Worm (Caenorhabditis elegans) whole organism, young adult: ENCODE measurements around the gene F46B6.5.
A peak's percentile ranks its signal among the peaks of the same experiment; 100 is the strongest.

Source experiments
- B0336.3 ChIP-seq: fragments of 200-800 bp; sonication (Bioruptor generic); IDR thresholded peaks from 2 replicates; pipeline ENCODE4 v1.3.6; 2022; ENCODE audit warnings: missing genetic modification characterization, missing compliant biosample characterization
- C06A6.2 ChIP-seq: fragments of 200-800 bp; sonication (Bioruptor generic); conservative IDR thresholded peaks from 2 replicates; pipeline ENCODE4 v1.3.6; 2022; ENCODE audit warnings: missing genetic modification characterization, missing compliant biosample characterization
- F33H1.4 ChIP-seq: fragments of 200-800 bp; sonication (Bioruptor generic); IDR thresholded peaks from 2 replicates; pipeline ENCODE4 v1.3.6; 2022; ENCODE audit warnings: missing genetic modification reagents, missing genetic modification characterization, missing compliant biosample characterization
- F37B4.10 ChIP-seq: fragments of 200-800 bp; sonication (Bioruptor generic); IDR thresholded peaks from 2 replicates; pipeline ENCODE4 v1.3.6; 2022; ENCODE audit warnings: missing genetic modification characterization, missing compliant biosample characterization
- F39B2.1 ChIP-seq: fragments of 200-800 bp; sonication (Bioruptor generic); IDR thresholded peaks from 2 replicates; pipeline ENCODE4 v1.3.6; 2022; ENCODE audit warnings: missing genetic modification reagents, missing genetic modification characterization, missing compliant biosample characterization
- F49E8.2 ChIP-seq: sonication (generic microtip); optimal IDR thresholded peaks from 3 replicates; lab custom pipeline; 2017; ENCODE audit warnings: missing genetic modification characterization, mild to moderate bottlenecking, missing compliant biosample characterization, antibody characterized with exemption, moderate library complexity; ENCODE audit not compliant: insufficient read depth
- F55B11.4 ChIP-seq: sonication (generic microtip); optimal IDR thresholded peaks from 2 replicates; lab custom pipeline; 2016; ENCODE audit warnings: missing compliant biosample characterization, missing genetic modification characterization, borderline replicate concordance; ENCODE audit not compliant: insufficient read depth
- T07F8.4 ChIP-seq: sonication (generic microtip); optimal IDR thresholded peaks from 2 replicates; lab custom pipeline; 2016; ENCODE audit warnings: mild to moderate bottlenecking, missing genetic modification characterization, moderate library complexity, missing compliant biosample characterization
- Y53F4B.3 ChIP-seq: fragments of 200-800 bp; sonication (Bioruptor generic); IDR thresholded peaks from 2 replicates; pipeline ENCODE4 v1.3.6; 2022; ENCODE audit warnings: missing genetic modification reagents, missing genetic modification characterization, missing compliant biosample characterization
- bed-2 ChIP-seq: fragments of 200-800 bp; sonication (Bioruptor generic); IDR thresholded peaks from 2 replicates; pipeline ENCODE4 v1.3.6; 2022; ENCODE audit warnings: missing genetic modification reagents, missing genetic modification characterization, missing compliant biosample characterization
- ceh-27 ChIP-seq: fragments of 200-800 bp; sonication (Bioruptor generic); optimal IDR thresholded peaks from 2 replicates; lab custom pipeline; 2018; ENCODE audit warnings: mild to moderate bottlenecking, missing genetic modification characterization, moderate library complexity, missing compliant biosample characterization
- ceh-40 ChIP-seq: fragments of 200-800 bp; sonication (Bioruptor generic); IDR thresholded peaks from 2 replicates; pipeline ENCODE4 v1.3.6; 2022; ENCODE audit warnings: missing genetic modification characterization, missing compliant biosample characterization
- ceh-58 ChIP-seq: fragments of 200-800 bp; sonication (Bioruptor generic); IDR thresholded peaks from 2 replicates; pipeline ENCODE4 v1.3.6; 2022; ENCODE audit warnings: missing genetic modification characterization, missing compliant biosample characterization
- ceh-91 ChIP-seq: fragments of 200-800 bp; sonication (Bioruptor generic); IDR thresholded peaks from 2 replicates; pipeline ENCODE4 v1.3.6; 2022; ENCODE audit warnings: missing genetic modification reagents, missing genetic modification characterization, missing compliant biosample characterization
- egl-18 ChIP-seq: fragments of 200-800 bp; sonication (Bioruptor generic); IDR thresholded peaks from 2 replicates; pipeline ENCODE4 v1.3.6; 2022; ENCODE audit warnings: missing genetic modification reagents, missing genetic modification characterization, missing compliant biosample characterization
- ets-4 ChIP-seq: fragments of 200-800 bp; sonication (Bioruptor generic); optimal IDR thresholded peaks from 2 replicates; lab custom pipeline; 2018; ENCODE audit warnings: mild to moderate bottlenecking, missing genetic modification characterization, missing compliant biosample characterization
- hlh-12 ChIP-seq: sonication (generic microtip); optimal IDR thresholded peaks from 2 replicates; lab custom pipeline; 2016; ENCODE audit warnings: missing genetic modification characterization, missing compliant biosample characterization
- hlh-26 ChIP-seq: fragments of 200-800 bp; sonication (Bioruptor generic); conservative IDR thresholded peaks from 2 replicates; pipeline ENCODE4 v1.3.6; 2022; ENCODE audit warnings: missing genetic modification reagents, missing genetic modification characterization, missing compliant biosample characterization
- hmg-20 ChIP-seq: fragments of 200-800 bp; sonication (Bioruptor generic); IDR thresholded peaks from 2 replicates; pipeline ENCODE4 v1.3.6; 2022; ENCODE audit warnings: missing genetic modification reagents, missing genetic modification characterization, missing compliant biosample characterization
- hrde-1 ChIP-seq: sonication (generic microtip); optimal IDR thresholded peaks from 2 replicates; lab custom pipeline; 2016; ENCODE audit warnings: missing genetic modification characterization, mild to moderate bottlenecking, missing compliant biosample characterization, moderate library complexity, missing genotype, missing genetic modification reagents, borderline replicate concordance
- lin-40 ChIP-seq: sonication (generic microtip); optimal IDR thresholded peaks from 2 replicates; lab custom pipeline; 2016; ENCODE audit warnings: missing genetic modification characterization, mild to moderate bottlenecking, missing compliant biosample characterization, missing genotype, missing genetic modification reagents
- lsy-27 ChIP-seq: sonication (generic microtip); optimal IDR thresholded peaks from 2 replicates; lab custom pipeline; 2017; ENCODE audit warnings: missing genetic modification characterization, mild to moderate bottlenecking, missing compliant biosample characterization, antibody characterized with exemption, missing genotype, borderline replicate concordance; ENCODE audit not compliant: insufficient read depth
- madf-3 ChIP-seq: fragments of 200-800 bp; sonication (Bioruptor generic); IDR thresholded peaks from 2 replicates; pipeline ENCODE4 v1.3.6; 2022; ENCODE audit warnings: missing genetic modification reagents, missing genetic modification characterization, missing compliant biosample characterization
- mes-4 ChIP-seq: sonication (generic microtip); optimal IDR thresholded peaks from 2 replicates; lab custom pipeline; 2016; ENCODE audit warnings: missing genotype, missing genetic modification characterization, missing compliant biosample characterization
- mxl-1 ChIP-seq: sonication (generic microtip); optimal IDR thresholded peaks from 2 replicates; lab custom pipeline; 2016; ENCODE audit warnings: missing genetic modification characterization, missing compliant biosample characterization
- nhr-179 ChIP-seq: sonication (generic microtip); optimal IDR thresholded peaks from 2 replicates; lab custom pipeline; 2016; ENCODE audit warnings: mild to moderate bottlenecking, missing genetic modification characterization, missing compliant biosample characterization
- nhr-27 ChIP-seq: fragments of 200-800 bp; sonication (Bioruptor generic); optimal IDR thresholded peaks from 2 replicates; lab custom pipeline; 2018; ENCODE audit warnings: mild to moderate bottlenecking, missing genetic modification characterization, moderate library complexity, missing compliant biosample characterization
- pbrm-1 ChIP-seq: fragments of 200-800 bp; sonication (Bioruptor generic); IDR thresholded peaks from 2 replicates; pipeline ENCODE4 v1.3.6; 2022; ENCODE audit warnings: missing genetic modification reagents, missing genetic modification characterization, missing compliant biosample characterization
- rcor-1 ChIP-seq: fragments of 200-800 bp; sonication (Bioruptor generic); IDR thresholded peaks from 2 replicates; pipeline ENCODE4 v1.3.6; 2022; ENCODE audit warnings: missing genetic modification reagents, missing genetic modification characterization, missing compliant biosample characterization
- snpc-1.3 ChIP-seq: sonication (generic microtip); optimal IDR thresholded peaks from 2 replicates; lab custom pipeline; 2017; ENCODE audit warnings: missing genetic modification characterization, mild to moderate bottlenecking, missing compliant biosample characterization, antibody characterized with exemption, moderate library complexity, missing genotype, missing genetic modification reagents; ENCODE audit not compliant: insufficient read depth
- tbp1 ChIP-seq: fragments of 200-800 bp; sonication (Bioruptor generic); optimal IDR thresholded peaks from 2 replicates; lab custom pipeline; 2018; ENCODE audit warnings: mild to moderate bottlenecking, missing genetic modification characterization, missing compliant biosample characterization
- tbx-9 ChIP-seq: sonication (generic microtip); optimal IDR thresholded peaks from 2 replicates; lab custom pipeline; 2016; ENCODE audit warnings: borderline replicate concordance, missing genetic modification characterization, inconsistent platforms, missing compliant biosample characterization
- unc-62 ChIP-seq: fragments of 150-350 bp; optimal IDR thresholded peaks from 2 replicates; lab custom pipeline; 2014; ENCODE audit warnings: missing biosample characterization, missing genetic modification reagents, missing genetic modification characterization
- zim-3 ChIP-seq: sonication (generic microtip); optimal IDR thresholded peaks from 2 replicates; lab custom pipeline; 2017; ENCODE audit warnings: mild to moderate bottlenecking, missing genetic modification characterization, moderate library complexity, missing compliant biosample characterization
- ztf-18 ChIP-seq: sonication (generic microtip); optimal IDR thresholded peaks from 2 replicates; lab custom pipeline; 2016; ENCODE audit warnings: missing genotype, mild to moderate bottlenecking, missing genetic modification characterization, missing compliant biosample characterization
- ztf-22 ChIP-seq: fragments of 200-800 bp; sonication (Bioruptor generic); optimal IDR thresholded peaks from 2 replicates; lab custom pipeline; 2018; ENCODE audit warnings: mild to moderate bottlenecking, missing genetic modification characterization, moderate library complexity, missing compliant biosample characterization
- ztf-26 ChIP-seq: sonication (generic microtip); optimal IDR thresholded peaks from 2 replicates; lab custom pipeline; 2017; ENCODE audit warnings: missing genetic modification characterization, missing compliant biosample characterization
- ztf-6 ChIP-seq: fragments of 200-800 bp; sonication (Bioruptor generic); IDR thresholded peaks from 2 replicates; pipeline ENCODE4 v1.3.6; 2022; ENCODE audit warnings: missing genetic modification reagents, missing genetic modification characterization, missing compliant biosample characterization

Gene F46B6.5

DNA sequence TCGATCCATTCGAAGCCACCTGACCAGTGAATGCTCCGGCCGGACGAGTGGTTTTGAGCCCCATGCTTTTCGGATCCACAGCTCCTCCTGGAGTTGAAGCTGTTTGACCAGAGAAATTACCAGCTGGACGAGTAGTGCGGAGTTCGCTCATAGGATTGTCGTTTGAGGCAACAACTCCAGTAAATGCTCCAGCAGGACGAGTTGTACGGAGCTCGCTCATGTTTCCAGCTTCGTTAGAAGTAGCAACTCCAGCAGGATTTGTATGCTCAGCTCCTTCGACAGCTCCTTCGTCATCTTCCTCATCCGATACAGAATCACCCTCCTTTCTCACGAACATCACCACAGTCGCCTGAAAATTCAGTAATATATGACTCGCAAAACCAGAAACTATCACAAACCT lies 29.3 kb downstream of the F46B6.5 start:
- TF ChIP-seq ceh-58 (GFP tag; lab: Robert Waterston, UW) (no peak), ceh-91 (no peak), rcor-1 (GFP tag; lab: Robert Waterston, UW) (no peak), snpc-1.3 (tag; lab: Kevin White, UChicago) (no peak), madf-3 (no peak), mes-4 (tag; lab: Kevin White, UChicago) (no peak)

ce11 chrV:9752918-9753317 lies 30.0 kb downstream of the F46B6.5 start, which contains the start of gene F58E6.6:
F58E6.6 (minus strand) TSS chrV:9753018.
- TF ChIP-seq hlh-12 (no peak), F55B11.4 (tag; lab: Kevin White, UChicago) (no peak), Y53F4B.3 (no peak)

DNA sequence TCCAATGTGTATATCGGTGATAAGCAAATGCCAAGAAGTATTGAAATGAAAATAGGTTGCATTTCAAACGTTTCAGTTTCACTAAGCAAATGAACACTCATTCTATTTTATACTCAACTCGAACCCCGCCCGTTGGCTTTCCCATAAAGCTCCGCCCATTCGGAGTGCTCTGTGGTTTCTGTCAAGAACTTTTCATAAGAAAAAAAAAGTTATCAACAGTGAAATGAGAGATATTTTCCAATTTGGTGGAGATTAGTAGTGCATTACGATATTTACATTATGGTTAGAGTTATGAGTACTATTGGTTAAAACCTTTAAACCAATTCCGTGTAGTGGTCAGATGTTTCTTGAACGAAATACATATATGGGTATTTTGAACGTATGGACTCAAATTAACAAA lies 32.6 kb downstream of the F46B6.5 start, which contains the start of gene F58E6.4:
Gene F58E6.4 (minus strand): TSS at position 101 of the 400 bp plus-strand sequence.
- TF ChIP-seq lsy-27 (tag; lab: Kevin White, UChicago) (no peak), nhr-179 (tag; lab: Kevin White, UChicago) (no peak), tbx-9 (tag; lab: Kevin White, UChicago) (no peak), madf-3 (no peak), T07F8.4 (tag; lab: Kevin White, UChicago) (no peak), F33H1.4 (GFP tag; lab: Robert Waterston, UW) (no peak), bed-2 (no peak), egl-18 (GFP tag; lab: Robert Waterston, UW) (no peak), F39B2.1 (GFP tag; lab: Robert Waterston, UW) (no peak), hlh-12 (no peak), ztf-6 (GFP tag; lab: Robert Waterston, UW) (no peak)
- TF ChIP-seq, all 124 proteins: peak for 0

- TF ChIP-seq ceh-40 (GFP tag; lab: Robert Waterston, UW) (no peak), hlh-26 (GFP tag; lab: Robert Waterston, UW) (no peak), zim-3 (tag; lab: Kevin White, UChicago) (peak; percentile 17), pbrm-1 (GFP tag; lab: Robert Waterston, UW) (no peak), ztf-22 (GFP tag; lab: Kevin White, UChicago) (no peak)
These were observed 37.9 kb downstream of the F46B6.5 start, which contains the start of gene F58E6.13 for ce11 chrV:9744934-9745333. F58E6.13 (plus strand) TSS chrV:9745234.

ce11 chrV:9740858-9741257 lies 42.0 kb downstream of the F46B6.5 start, which contains the start of gene sta-2:
sta-2 (plus strand) TSS chrV:9741206.
- TF ChIP-seq unc-62 (GFP tag; lab: Kevin White, UChicago) = no peak
- TF ChIP-seq ceh-27 = no peak
- no peak for TF ChIP-seq mxl-1 (tag; lab: Kevin White, UChicago)
- TF ChIP-seq lin-40 (tag; lab: Kevin White, UChicago) = peak; percentile 27
- TF ChIP-seq, all 124 proteins: peak for 1

- TF ChIP-seq hrde-1 (tag; lab: Kevin White, UChicago) (no peak), hmg-20 (no peak), C06A6.2 (GFP tag; lab: Robert Waterston, UW) (no peak), ztf-6 (GFP tag; lab: Robert Waterston, UW) (no peak), mxl-1 (tag; lab: Kevin White, UChicago) (no peak), ets-4 (GFP tag; lab: Kevin White, UChicago) (no peak), F49E8.2 (tag; lab: Kevin White, UChicago) (no peak), tbx-9 (tag; lab: Kevin White, UChicago) (no peak), B0336.3 (GFP tag; lab: Robert Waterston, UW) (no peak), tbp1 (GFP tag; lab: Kevin White, UChicago) (no peak), nhr-27 (no peak), F37B4.10 (GFP tag; lab: Robert Waterston, UW) (no peak), ztf-18 (tag; lab: Kevin White, UChicago) (no peak), ztf-26 (tag; lab: Kevin White, UChicago) (no peak)
These were observed 43.5 kb downstream of the F46B6.5 start, which contains the start of gene marc-1 for ce11 chrV:9739402-9739801. marc-1 (plus strand) TSS chrV:9739702.
